Fruit fly (Drosophila melanogaster): ENCODE data around the gene CG4042.

The CG4042 gene

DNA sequence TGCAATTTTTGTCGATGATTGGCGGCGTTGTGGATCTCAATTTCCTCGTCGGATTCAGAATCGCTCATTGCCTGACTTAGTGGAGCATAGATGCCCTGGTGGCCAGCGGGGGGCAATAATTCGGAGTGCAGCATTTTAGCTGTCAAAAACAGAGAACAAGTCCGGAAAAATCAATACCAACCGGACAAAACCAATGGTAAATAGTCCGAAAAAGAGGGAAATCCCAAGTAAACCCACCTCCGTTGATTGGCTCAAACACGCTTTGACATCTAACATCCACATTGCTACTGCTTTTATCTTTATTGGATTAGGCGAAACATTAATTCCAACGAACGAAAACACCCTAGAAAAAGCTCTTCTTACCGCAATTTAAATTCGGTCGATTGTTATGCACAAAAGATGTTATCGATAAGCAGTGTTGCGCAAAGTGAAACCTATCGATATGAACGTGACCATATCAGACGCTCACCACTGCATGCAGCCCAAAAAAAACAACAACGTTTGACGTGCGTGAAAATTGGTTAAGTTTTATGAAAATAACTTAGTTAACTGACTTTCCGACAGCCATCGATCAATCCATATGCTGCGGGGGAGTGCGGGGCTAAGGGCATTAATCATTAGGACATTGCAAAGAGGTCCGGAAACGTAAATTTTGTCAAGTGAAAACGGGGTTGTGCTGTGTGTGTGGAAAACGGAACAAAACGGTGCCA, 44.5 kb upstream of the CG4042 start, which contains the start of the genes CG3618 and Pka-R1 (continued):
- TF ChIP-seq lmd (GFP tag; IDR thresholded peaks at IDR 0.05) (no peak), H15 (GFP tag; IDR thresholded peaks at IDR 0.05) (no peak), bowl (GFP tag; IDR thresholded peaks at IDR 0.05) (no peak), Fer1 (GFP tag; optimal IDR thresholded peaks at IDR 0.05) (peak; percentile 21), CG12942 (GFP tag; optimal IDR thresholded peaks at IDR 0.05) (no peak), bcd (GFP tag; optimal IDR thresholded peaks at IDR 0.05) (no peak), YL-1 (GFP tag; optimal IDR thresholded peaks at IDR 0.05) (peak; percentile 83), ara (GFP tag; IDR thresholded peaks at IDR 0.05) (no peak), Ets97D (GFP tag; optimal IDR thresholded peaks at IDR 0.05) (peak; percentile 37), HmgZ (tag; optimal IDR thresholded peaks at IDR 0.05) (peak; percentile 57), BEAF-32 (GFP tag; optimal IDR thresholded peaks at IDR 0.05) (peak; percentile 84), her (GFP tag; optimal IDR thresholded peaks at IDR 0.05) (peak; percentile 24), Myb (GFP tag; optimal IDR thresholded peaks at IDR 0.05) (peak; percentile 71), Oaz (GFP tag; IDR thresholded peaks at IDR 0.05) (no peak), CG17186 (GFP tag; optimal IDR thresholded peaks at IDR 0.05) (peak; percentile 96), Lhr (GFP tag; optimal IDR thresholded peaks at IDR 0.05) (no peak), CG18262 (tag; optimal IDR thresholded peaks at IDR 0.05) (no peak), CG12659 (GFP tag; optimal IDR thresholded peaks at IDR 0.05) (peak; percentile 62), mirr (GFP tag; optimal IDR thresholded peaks at IDR 0.05) (no peak), Drgx (GFP tag; IDR thresholded peaks at IDR 0.05) (no peak), CG8944 (GFP tag; optimal IDR thresholded peaks at IDR 0.05) (no peak), CG9437 (GFP tag; optimal IDR thresholded peaks at IDR 0.05) (peak; percentile 76), ewg (GFP tag; optimal IDR thresholded peaks at IDR 0.05) (peak; percentile 1), CG8478 (optimal IDR thresholded peaks at IDR 0.05) (no peak), Usf (GFP tag; optimal IDR thresholded peaks at IDR 0.05) (no peak), pros (GFP tag; optimal IDR thresholded peaks at IDR 0.05) (no peak), cas (GFP tag; IDR thresholded peaks at IDR 0.05) (no peak), Mes4 (GFP tag; optimal IDR thresholded peaks at IDR 0.05) (no peak), sens-2 (GFP tag; IDR thresholded peaks at IDR 0.05) (no peak), E2f2 (GFP tag; IDR thresholded peaks at IDR 0.05) (no peak), sqz (GFP tag; optimal IDR thresholded peaks at IDR 0.05) (no peak), ttk (GFP tag; IDR thresholded peaks at IDR 0.05) (no peak), pnt (GFP tag; optimal IDR thresholded peaks at IDR 0.05) (no peak), CG15479 (GFP tag; optimal IDR thresholded peaks at IDR 0.05) (no peak), cg (GFP tag; optimal IDR thresholded peaks at IDR 0.05) (peak; percentile 35), CG9797 (GFP tag; optimal IDR thresholded peaks at IDR 0.05) (peak; percentile 39), Pdp1 (GFP tag; optimal IDR thresholded peaks at IDR 0.05) (peak in 1 of 2 experiments; percentile 77), trh (GFP tag; optimal IDR thresholded peaks at IDR 0.05) (no peak), prd (optimal IDR thresholded peaks at IDR 0.05) (no peak), prd (GFP tag; IDR thresholded peaks at IDR 0.05) (no peak)

Data from whole organism, embryonic.